Fruit fly (Drosophila melanogaster) whole organism, embryonic: ENCODE measurements around the gene CG32985.

ENCODE experiments used
- CG15073 ChIP-seq: fragments of 200-800 bp; sonication (Bioruptor generic); optimal IDR thresholded peaks from 2 replicates; lab custom pipeline; 2016; ENCODE audit warnings: missing biosample characterization, missing genetic modification characterization
- CG1603 ChIP-seq: fragments of 200-800 bp; sonication (Bioruptor generic); optimal IDR thresholded peaks from 2 replicates; lab custom pipeline; 2019; ENCODE audit warnings: missing biosample characterization, mild to moderate bottlenecking, missing genetic modification characterization, moderate library complexity
- CG8359 ChIP-seq: fragments of 200-800 bp; sonication (Bioruptor generic); optimal IDR thresholded peaks from 2 replicates; lab custom pipeline; 2017; ENCODE audit warnings: missing biosample characterization, mild to moderate bottlenecking, missing genetic modification characterization, borderline replicate concordance
- Mrtf ChIP-seq: fragments of 200-800 bp; sonication (Bioruptor generic); IDR thresholded peaks from 3 replicates; pipeline ENCODE4 v1.3.6; 2022; ENCODE audit warnings: missing biosample characterization, missing genetic modification characterization
- btn ChIP-seq: fragments of 200-800 bp; sonication (Bioruptor generic); optimal IDR thresholded peaks from 2 replicates; lab custom pipeline; 2016; ENCODE audit warnings: missing biosample characterization, missing genetic modification characterization
- dan ChIP-seq: fragments of 200-800 bp; sonication (Bioruptor generic); IDR thresholded peaks from 2 replicates; pipeline ENCODE4 v1.3.6; 2022; ENCODE audit warnings: missing biosample characterization, missing genetic modification characterization
- fru ChIP-seq: fragments of >200 bp; optimal IDR thresholded peaks from 2 replicates; lab custom pipeline; 2017
- stwl ChIP-seq: fragments of 200-800 bp; sonication (Bioruptor generic); optimal IDR thresholded peaks from 3 replicates; lab custom pipeline; 2018; ENCODE audit warnings: missing biosample characterization, mild to moderate bottlenecking, missing genetic modification characterization, moderate library complexity

dm6 chr2L:8993650-8994441 is 31.5 kb downstream of the CG32985 start, which contains the start of gene CG17906:
- TF ChIP-seq CG15073 (no peak), CG1603 (tag; lab: Kevin White, UChicago) (no peak), dan (GFP tag; lab: Robert Waterston, UW) (no peak), btn (GFP tag; lab: Kevin White, UChicago) (no peak), CG8359 (GFP tag; lab: Kevin White, UChicago) (no peak), Mrtf (no peak), fru (lab: Kevin White, UChicago) (no peak), stwl (tag; lab: Kevin White, UChicago) (no peak)
